Worm (Caenorhabditis elegans) whole organism, late embryonic: ENCODE data around the gene ver-4.
A peak's percentile ranks its signal among the peaks of the same experiment; 100 is the strongest.

ENCODE experiments used
- C08G9.2 ChIP-seq: sonication (generic microtip); optimal IDR thresholded peaks from 2 replicates; lab custom pipeline; 2016; ENCODE audit warnings: mild to moderate bottlenecking, missing genetic modification characterization, moderate library complexity, missing compliant biosample characterization
- C38D4.7 ChIP-seq: fragments of 200-800 bp; sonication (Bioruptor generic); optimal IDR thresholded peaks from 2 replicates; lab custom pipeline; 2018; ENCODE audit warnings: mild to moderate bottlenecking, missing genetic modification characterization, moderate library complexity, missing compliant biosample characterization
- F13H6.1 ChIP-seq: sonication (generic microtip); optimal IDR thresholded peaks from 2 replicates; lab custom pipeline; 2016; ENCODE audit warnings: missing genetic modification characterization, missing compliant biosample characterization
- K02D7.2 ChIP-seq: sonication (generic microtip); optimal IDR thresholded peaks from 2 replicates; lab custom pipeline; 2017; ENCODE audit warnings: mild to moderate bottlenecking, missing genetic modification characterization, missing compliant biosample characterization
- K09A11.1 ChIP-seq: sonication (generic microtip); optimal IDR thresholded peaks from 2 replicates; lab custom pipeline; 2017; ENCODE audit warnings: antibody characterized with exemption, mild to moderate bottlenecking, missing genetic modification characterization, missing compliant biosample characterization; ENCODE audit not compliant: insufficient read depth
- Y22D7AL.16 ChIP-seq: sonication (generic microtip); optimal IDR thresholded peaks from 2 replicates; lab custom pipeline; 2016; ENCODE audit warnings: missing genetic modification characterization, missing compliant biosample characterization
- ahr-1 ChIP-seq: sonication (generic microtip); optimal IDR thresholded peaks from 2 replicates; lab custom pipeline; 2016; ENCODE audit warnings: missing genetic modification characterization, missing compliant biosample characterization
- ama-1 ChIP-seq: fragments of 150-350 bp; optimal IDR thresholded peaks from 2 replicates; lab custom pipeline; 2014
- ceh-14 ChIP-seq: sonication (generic microtip); optimal IDR thresholded peaks from 2 replicates; lab custom pipeline; 2016; ENCODE audit warnings: missing genotype, missing genetic modification characterization, missing compliant biosample characterization
- ceh-19 ChIP-seq: fragments of 200-800 bp; sonication (Bioruptor generic); optimal IDR thresholded peaks from 2 replicates; lab custom pipeline; 2018; ENCODE audit warnings: mild to moderate bottlenecking, missing genetic modification characterization, missing compliant biosample characterization
- ceh-22 ChIP-seq: sonication (generic microtip); optimal IDR thresholded peaks from 2 replicates; lab custom pipeline; 2017; ENCODE audit warnings: missing biosample characterization, missing genetic modification characterization
- ceh-31 ChIP-seq: sonication (generic microtip); optimal IDR thresholded peaks from 2 replicates; lab custom pipeline; 2016; ENCODE audit warnings: missing genetic modification characterization, missing compliant biosample characterization
- ceh-6 ChIP-seq: fragments of 200-800 bp; sonication (Bioruptor generic); optimal IDR thresholded peaks from 2 replicates; lab custom pipeline; 2018; ENCODE audit warnings: mild to moderate bottlenecking, missing genetic modification characterization, missing compliant biosample characterization
- ceh-9 ChIP-seq: sonication (generic microtip); optimal IDR thresholded peaks from 2 replicates; lab custom pipeline; 2016; ENCODE audit warnings: mild to moderate bottlenecking, missing genetic modification characterization, inconsistent platforms, missing compliant biosample characterization
- elt-2 ChIP-seq: sonication (generic microtip); optimal IDR thresholded peaks from 2 replicates; lab custom pipeline; 2016; ENCODE audit warnings: missing genetic modification reagents, missing genetic modification characterization, missing compliant biosample characterization
- elt-4 ChIP-seq: sonication (generic microtip); optimal IDR thresholded peaks from 2 replicates; lab custom pipeline; 2016; ENCODE audit warnings: missing genetic modification characterization, missing compliant biosample characterization
- eyg-1 ChIP-seq: sonication (generic microtip); optimal IDR thresholded peaks from 2 replicates; lab custom pipeline; 2016; ENCODE audit warnings: missing genotype, missing genetic modification characterization, missing compliant biosample characterization
- gmeb-2 ChIP-seq: sonication (generic microtip); optimal IDR thresholded peaks from 2 replicates; lab custom pipeline; 2016; ENCODE audit warnings: missing genetic modification characterization, inconsistent platforms, missing compliant biosample characterization
- hlh-13 ChIP-seq: fragments of 200-800 bp; sonication (Bioruptor generic); optimal IDR thresholded peaks from 2 replicates; lab custom pipeline; 2018; ENCODE audit warnings: mild to moderate bottlenecking, missing genetic modification characterization, missing compliant biosample characterization
- hlh-15 ChIP-seq: sonication (generic microtip); optimal IDR thresholded peaks from 2 replicates; lab custom pipeline; 2016; ENCODE audit warnings: missing genetic modification characterization, missing compliant biosample characterization
- hlh-30 ChIP-seq: sonication (generic microtip); optimal IDR thresholded peaks from 2 replicates; lab custom pipeline; 2017; ENCODE audit warnings: antibody characterized with exemption, missing genetic modification characterization, missing compliant biosample characterization; ENCODE audit not compliant: insufficient read depth
- hlh-6 ChIP-seq: sonication (generic microtip); optimal IDR thresholded peaks from 2 replicates; lab custom pipeline; 2016; ENCODE audit warnings: missing genotype, missing genetic modification characterization, missing compliant biosample characterization
- hlh-8 ChIP-seq: sonication (generic microtip); optimal IDR thresholded peaks from 2 replicates; lab custom pipeline; 2016; ENCODE audit warnings: missing genotype, missing genetic modification characterization, missing compliant biosample characterization
- lim-6 ChIP-seq: sonication (generic microtip); optimal IDR thresholded peaks from 2 replicates; lab custom pipeline; 2016; ENCODE audit warnings: missing genetic modification characterization, missing compliant biosample characterization
- lin-11 ChIP-seq: fragments of 200-800 bp; sonication (Bioruptor generic); optimal IDR thresholded peaks from 2 replicates; lab custom pipeline; 2018; ENCODE audit warnings: mild to moderate bottlenecking, missing genetic modification characterization, missing compliant biosample characterization
- madf-2 ChIP-seq: sonication (generic microtip); optimal IDR thresholded peaks from 2 replicates; lab custom pipeline; 2017; ENCODE audit warnings: missing genetic modification characterization, missing compliant biosample characterization
- mec-3 ChIP-seq: sonication (generic microtip); optimal IDR thresholded peaks from 2 replicates; lab custom pipeline; 2016; ENCODE audit warnings: borderline replicate concordance, missing genetic modification characterization, missing compliant biosample characterization
- nfya-1 ChIP-seq: sonication (generic microtip); optimal IDR thresholded peaks from 2 replicates; lab custom pipeline; 2017; ENCODE audit warnings: missing genetic modification characterization, mild to moderate bottlenecking, missing compliant biosample characterization, antibody characterized with exemption, moderate library complexity
- nhr-232 ChIP-seq: sonication (generic microtip); optimal IDR thresholded peaks from 2 replicates; lab custom pipeline; 2016; ENCODE audit warnings: missing genetic modification characterization, missing compliant biosample characterization
- npax-4 ChIP-seq: sonication (generic microtip); optimal IDR thresholded peaks from 2 replicates; lab custom pipeline; 2016; ENCODE audit warnings: missing genetic modification characterization, missing compliant biosample characterization
- pax-1 ChIP-seq: fragments of 150-350 bp; optimal IDR thresholded peaks from 2 replicates; lab custom pipeline; 2014; ENCODE audit warnings: missing biosample characterization, missing genetic modification characterization
- pha-2 ChIP-seq: sonication (generic microtip); optimal IDR thresholded peaks from 2 replicates; lab custom pipeline; 2017; ENCODE audit warnings: mild to moderate bottlenecking, missing genetic modification characterization, missing compliant biosample characterization
- pha-4 ChIP-seq: fragments of 150-350 bp; optimal IDR thresholded peaks from 2 replicates; lab custom pipeline; 2018; ENCODE audit warnings: missing biosample characterization, missing genetic modification reagents, missing genetic modification characterization
- pqm-1 ChIP-seq: sonication (generic microtip); optimal IDR thresholded peaks from 2 replicates; lab custom pipeline; 2016; ENCODE audit warnings: missing genetic modification characterization, missing compliant biosample characterization
- ref-2 ChIP-seq: sonication (generic microtip); optimal IDR thresholded peaks from 2 replicates; lab custom pipeline; 2016; ENCODE audit warnings: missing genetic modification characterization, missing compliant biosample characterization
- sox-2 ChIP-seq: fragments of 200-800 bp; sonication (Bioruptor generic); IDR thresholded peaks from 2 replicates; pipeline ENCODE4 v1.3.6; 2022; ENCODE audit warnings: missing genetic modification reagents, missing genetic modification characterization, missing compliant biosample characterization
- sox-4 ChIP-seq: sonication (generic microtip); optimal IDR thresholded peaks from 2 replicates; lab custom pipeline; 2017; ENCODE audit warnings: mild to moderate bottlenecking, missing genetic modification characterization, inconsistent platforms, missing compliant biosample characterization
- syd-9 ChIP-seq: sonication (generic microtip); optimal IDR thresholded peaks from 2 replicates; lab custom pipeline; 2016; ENCODE audit warnings: mild to moderate bottlenecking, missing genetic modification characterization, moderate library complexity, missing compliant biosample characterization
- tbx-7 ChIP-seq: sonication (generic microtip); optimal IDR thresholded peaks from 2 replicates; lab custom pipeline; 2016; ENCODE audit warnings: missing genotype, missing genetic modification characterization, missing compliant biosample characterization
- ttx-3 ChIP-seq: sonication (generic microtip); optimal IDR thresholded peaks from 2 replicates; lab custom pipeline; 2016; ENCODE audit warnings: missing genetic modification reagents, missing genetic modification characterization, missing compliant biosample characterization
- unc-3 ChIP-seq, 2 experiments: fragments of 200-800 bp in 1 of 2; sonication (Bioruptor generic) in 1 of 2; sonication (generic microtip) in 1 of 2; conservative IDR thresholded peaks in 1 of 2; optimal IDR thresholded peaks in 1 of 2; 2 replicates each; pipeline versions ENCODE4 v1.3.6 to Lab custom; 2016 to 2022; ENCODE audit warnings: missing compliant biosample characterization in 2 of 2, missing genetic modification characterization in 2 of 2, missing genetic modification reagents in 1 of 2
- unc-42 ChIP-seq: sonication (generic microtip); optimal IDR thresholded peaks from 2 replicates; lab custom pipeline; 2016; ENCODE audit warnings: missing genotype, missing genetic modification characterization, missing compliant biosample characterization
- zip-5 ChIP-seq: sonication (generic microtip); optimal IDR thresholded peaks from 2 replicates; lab custom pipeline; 2016; ENCODE audit warnings: missing genetic modification characterization, missing compliant biosample characterization
- ztf-16 ChIP-seq: sonication (generic microtip); optimal IDR thresholded peaks from 2 replicates; lab custom pipeline; 2017; ENCODE audit warnings: missing genetic modification characterization, missing compliant biosample characterization

ver-4 gene

DNA sequence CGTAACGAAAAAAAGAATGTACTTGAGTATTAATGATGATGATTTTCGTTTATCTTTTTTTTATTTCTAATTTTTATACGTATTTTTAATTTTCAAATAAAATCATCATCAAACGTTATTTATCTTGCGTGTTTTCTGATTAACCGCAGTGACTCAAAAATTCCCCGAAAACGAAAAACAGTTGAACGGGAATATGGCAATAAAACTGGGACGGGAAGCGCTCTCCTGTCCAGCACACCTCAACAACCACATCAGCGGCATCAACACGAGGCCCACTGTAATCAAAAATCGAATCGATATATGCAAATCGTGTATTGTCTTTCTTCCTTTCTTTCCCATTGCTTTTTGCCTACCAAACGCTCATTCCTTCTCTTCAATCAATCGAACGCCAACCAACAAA lies 23.0 kb upstream of the ver-4 start, which contains the start of gene K09C8.2:
Gene K09C8.2, plus strand, starts transcription at position 301 of the 400 bp plus-strand sequence.
- TF ChIP-seq gmeb-2 (tag; lab: Kevin White, UChicago), result no peak
- TF ChIP-seq mec-3 (tag; lab: Kevin White, UChicago), result no peak
- TF ChIP-seq pqm-1 (tag; lab: Kevin White, UChicago), result no peak
- TF ChIP-seq ahr-1 (tag; lab: Kevin White, UChicago), result no peak
- no peak for TF ChIP-seq lim-6 (tag; lab: Kevin White, UChicago)
- no peak for TF ChIP-seq madf-2 (tag; lab: Kevin White, UChicago)
- TF ChIP-seq ceh-31 (tag; lab: Kevin White, UChicago), result no peak
- TF ChIP-seq nfya-1 (tag; lab: Kevin White, UChicago), result no peak
- no peak for TF ChIP-seq ceh-14 (tag; lab: Kevin White, UChicago)
- no peak for TF ChIP-seq ceh-22 (tag; lab: Kevin White, UChicago)
- TF ChIP-seq hlh-13, result no peak

DNA sequence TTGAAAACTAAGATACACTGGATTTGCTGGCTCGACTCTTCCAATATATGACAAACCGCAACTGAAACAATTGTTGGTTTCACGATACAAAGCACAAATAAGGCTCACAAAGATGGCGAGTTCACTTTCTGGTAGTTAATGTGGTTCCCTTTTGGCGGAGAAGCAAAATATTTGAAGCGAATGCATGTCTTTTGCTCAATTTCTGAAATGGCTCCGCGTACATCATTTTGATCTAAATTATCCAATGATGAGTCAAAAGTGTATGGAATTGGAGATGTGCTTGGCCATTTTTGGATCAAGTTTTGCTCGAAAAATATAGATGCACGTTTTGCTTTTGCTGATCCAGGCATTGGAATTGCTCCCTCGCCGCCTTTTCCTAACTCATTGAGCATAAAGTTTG lies 20.4 kb upstream of the ver-4 start:
- no peak for TF ChIP-seq ztf-16 (tag; lab: Kevin White, UChicago)
- no peak for TF ChIP-seq hlh-6 (tag; lab: Kevin White, UChicago)
- no peak for TF ChIP-seq Y22D7AL.16 (tag; lab: Kevin White, UChicago)
- TF ChIP-seq npax-4 (tag; lab: Kevin White, UChicago), result no peak
- TF ChIP-seq elt-4 (tag; lab: Kevin White, UChicago), result no peak
- no peak for TF ChIP-seq ahr-1 (tag; lab: Kevin White, UChicago)

- TF ChIP-seq hlh-13, result peak; percentile 64
- peak; percentile 73 for TF ChIP-seq eyg-1 (tag; lab: Kevin White, UChicago)
- TF ChIP-seq ceh-19, result peak; percentile 83
- TF ChIP-seq ahr-1 (tag; lab: Kevin White, UChicago), result peak; percentile 39
- peak; percentile 58 for TF ChIP-seq ref-2 (tag; lab: Kevin White, UChicago)
- TF ChIP-seq lim-6 (tag; lab: Kevin White, UChicago), result peak; percentile 46
- TF ChIP-seq elt-4 (tag; lab: Kevin White, UChicago), result no peak
- TF ChIP-seq syd-9 (tag; lab: Kevin White, UChicago), result peak; percentile 82
- TF ChIP-seq pax-1 (tag; lab: Kevin White, UChicago), result no peak
- TF ChIP-seq mec-3 (tag; lab: Kevin White, UChicago), result no peak
- TF ChIP-seq ceh-22 (tag; lab: Kevin White, UChicago), result no peak
- TF ChIP-seq K02D7.2 (tag; lab: Kevin White, UChicago), result peak; percentile 81
- TF ChIP-seq ttx-3 (tag; lab: Kevin White, UChicago), result peak; percentile 88
- TF ChIP-seq ztf-16 (tag; lab: Kevin White, UChicago), result peak; percentile 85
- peak; percentile 73 for TF ChIP-seq lin-11 (tag; lab: Kevin White, UChicago)
- peak; percentile 57 for TF ChIP-seq C08G9.2 (tag; lab: Kevin White, UChicago)
- TF ChIP-seq sox-4 (tag; lab: Kevin White, UChicago), result peak; percentile 83
- peak; percentile 43 for TF ChIP-seq hlh-30 (tag; lab: Kevin White, UChicago)
- TF ChIP-seq madf-2 (tag; lab: Kevin White, UChicago), result peak; percentile 77
- no peak for TF ChIP-seq ama-1
- peak; percentile 55 for TF ChIP-seq F13H6.1 (tag; lab: Kevin White, UChicago)
- peak; percentile 70 for TF ChIP-seq nhr-232 (tag; lab: Kevin White, UChicago)
- peak; percentile 72 for TF ChIP-seq Y22D7AL.16 (tag; lab: Kevin White, UChicago)
- TF ChIP-seq hlh-8 (tag; lab: Kevin White, UChicago), result peak; percentile 82
- peak; percentile 51 for TF ChIP-seq sox-2
- TF ChIP-seq ceh-9, result peak; percentile 75
- peak; percentile 75 for TF ChIP-seq K09A11.1 (tag; lab: Kevin White, UChicago)
- TF ChIP-seq pha-2 (tag; lab: Kevin White, UChicago), result peak; percentile 57
- TF ChIP-seq unc-3 (GFP tag; conservative IDR thresholded peaks at IDR 0.05; lab: Robert Waterston, UW), result peak; percentile 78
- TF ChIP-seq unc-3 (tag; optimal IDR thresholded peaks at IDR 0.05; lab: Kevin White, UChicago), result peak; percentile 84
- TF ChIP-seq zip-5 (tag; lab: Kevin White, UChicago), result peak; percentile 58
- TF ChIP-seq pha-4 (tag; lab: Kevin White, UChicago), result no peak
- peak; percentile 60 for TF ChIP-seq ceh-14 (tag; lab: Kevin White, UChicago)
- TF ChIP-seq hlh-15, result peak; percentile 58
- peak; percentile 73 for TF ChIP-seq C38D4.7 (GFP tag; lab: Kevin White, UChicago)
- TF ChIP-seq gmeb-2 (tag; lab: Kevin White, UChicago), result peak; percentile 83
- peak; percentile 80 for TF ChIP-seq ceh-6 (GFP tag; lab: Kevin White, UChicago)
- peak; percentile 49 for TF ChIP-seq pqm-1 (tag; lab: Kevin White, UChicago)
- peak; percentile 21 for TF ChIP-seq tbx-7 (tag; lab: Kevin White, UChicago)
- peak; percentile 37 for TF ChIP-seq unc-42 (tag; lab: Kevin White, UChicago)
- TF ChIP-seq elt-2 (tag; lab: Kevin White, UChicago), result peak; percentile 84
These were observed 18.6 kb upstream of the ver-4 start, which contains the start of gene nas-10 for ce11 chrX:10963453-10964046. Gene nas-10, minus strand, starts transcription at chrX:10963503.
